Worm (Caenorhabditis elegans): ENCODE results near the gene dmd-6.

- no peak for TF ChIP-seq ref-1 (GFP tag; conservative IDR thresholded peaks at IDR 0.05)
- TF ChIP-seq flt-1 (GFP tag; IDR thresholded peaks at IDR 0.05): no peak
- no peak for TF ChIP-seq T22C8.4 (GFP tag; IDR thresholded peaks at IDR 0.05)
- TF ChIP-seq cog-1 (tag; optimal IDR thresholded peaks at IDR 0.05): no peak
- no peak for TF ChIP-seq klf-2 (GFP tag; conservative IDR thresholded peaks at IDR 0.05)
- TF ChIP-seq med-1 (GFP tag; optimal IDR thresholded peaks at IDR 0.05; ENCODE audit: insufficient read depth): no peak
Observed at ce11 chrIV:14613375-14613774, 3.0 kb upstream of the dmd-6 start.
